Fruit fly (Drosophila melanogaster): ENCODE data around the gene SdhBL.

Gene SdhBL

dm6 chrX:18929946-18930562, 35.8 kb downstream of the SdhBL start, which contains the start of gene CG43759 (continued):
- no peak for TF ChIP-seq CG7372 (GFP tag; IDR thresholded peaks at IDR 0.05)
- peak; percentile 11 for TF ChIP-seq CG10979 (tag; optimal IDR thresholded peaks at IDR 0.05)
- TF ChIP-seq wdn (GFP tag; IDR thresholded peaks at IDR 0.05), result no peak
- 0 out of 2 replicates have a peak, but pooled peaks have one; percentile 9 for TF ChIP-seq ranshi (GFP tag; IDR thresholded peaks at IDR 0.05)
- TF ChIP-seq kni (GFP tag; optimal IDR thresholded peaks at IDR 0.05), result peak; percentile 53
- TF ChIP-seq CG6683 (GFP tag; optimal IDR thresholded peaks at IDR 0.05), result no peak
- TF ChIP-seq CG1832 (GFP tag; optimal IDR thresholded peaks at IDR 0.05), result no peak
- TF ChIP-seq CG10462 (GFP tag; optimal IDR thresholded peaks at IDR 0.05), result no peak
- TF ChIP-seq Xrp1 (GFP tag; IDR thresholded peaks at IDR 0.05), result no peak
- no peak for TF ChIP-seq CG11695 (GFP tag; IDR thresholded peaks at IDR 0.05)
- TF ChIP-seq Oli (tag; optimal IDR thresholded peaks at IDR 0.05), result no peak
- TF ChIP-seq CG11398 (GFP tag; optimal IDR thresholded peaks at IDR 0.05), result no peak
- TF ChIP-seq CG33557 (GFP tag; optimal IDR thresholded peaks at IDR 0.05), result no peak
- TF ChIP-seq Optix (GFP tag; IDR thresholded peaks at IDR 0.05), result no peak
- peak; percentile 1 for TF ChIP-seq lab (GFP tag; optimal IDR thresholded peaks at IDR 0.05)
- TF ChIP-seq CG18599 (GFP tag; optimal IDR thresholded peaks at IDR 0.05), result no peak
- no peak for TF ChIP-seq CG8478 (optimal IDR thresholded peaks at IDR 0.05)
- no peak for TF ChIP-seq CG30431 (GFP tag; optimal IDR thresholded peaks at IDR 0.05)
- no peak for TF ChIP-seq CG7928 (GFP tag; optimal IDR thresholded peaks at IDR 0.05)

- TF ChIP-seq CG4360 (GFP tag; IDR thresholded peaks at IDR 0.05), result 0 out of 2 replicates have a peak, but pooled peaks have one; percentile 13
- no peak for TF ChIP-seq CG6254 (GFP tag; optimal IDR thresholded peaks at IDR 0.05)
- no peak for TF ChIP-seq shn (GFP tag; optimal IDR thresholded peaks at IDR 0.05)
- TF ChIP-seq gcm2 (GFP tag; optimal IDR thresholded peaks at IDR 0.05), result no peak
- TF ChIP-seq sim (GFP tag; IDR thresholded peaks at IDR 0.05), result no peak
- no peak for TF ChIP-seq CG4424 (GFP tag; optimal IDR thresholded peaks at IDR 0.05)
- TF ChIP-seq Sry-δ (GFP tag; optimal IDR thresholded peaks at IDR 0.05), result no peak
- TF ChIP-seq CG14050 (GFP tag; IDR thresholded peaks at IDR 0.05), result no peak
- TF ChIP-seq Trl (optimal IDR thresholded peaks at IDR 0.05), result peak in 1 of 2 experiments; percentile 9
- TF ChIP-seq Trl (GFP tag; optimal IDR thresholded peaks at IDR 0.05), result no peak
- no peak for TF ChIP-seq Dbx (GFP tag; IDR thresholded peaks at IDR 0.05)
- no peak for TF ChIP-seq bcd (GFP tag; optimal IDR thresholded peaks at IDR 0.05)
- TF ChIP-seq dpn (GFP tag; optimal IDR thresholded peaks at IDR 0.05), result no peak
- TF ChIP-seq pros (GFP tag; optimal IDR thresholded peaks at IDR 0.05), result no peak
- TF ChIP-seq bigmax (GFP tag; optimal IDR thresholded peaks at IDR 0.05), result no peak
- TF ChIP-seq esg (GFP tag; conservative IDR thresholded peaks at IDR 0.05), result no peak
- TF ChIP-seq klu (GFP tag; IDR thresholded peaks at IDR 0.05), result no peak
- no peak for TF ChIP-seq org-1 (GFP tag; optimal IDR thresholded peaks at IDR 0.05)
- no peak for TF ChIP-seq knrl (GFP tag; IDR thresholded peaks at IDR 0.05; ENCODE audit: partially characterized antibody)
- TF ChIP-seq CG17829 (tag; optimal IDR thresholded peaks at IDR 0.05), result no peak
- TF ChIP-seq CG12104 (GFP tag; optimal IDR thresholded peaks at IDR 0.05), result no peak
- TF ChIP-seq pb (GFP tag; optimal IDR thresholded peaks at IDR 0.05), result no peak
- peak; percentile 50 for TF ChIP-seq CG15479 (GFP tag; optimal IDR thresholded peaks at IDR 0.05)
These were observed 36.6 kb downstream of the SdhBL start for dm6 chrX:18930868-18931267.

All from whole organism, embryonic.